Fruit fly (Drosophila melanogaster) whole organism, embryonic: Measurements from ENCODE around the gene Tpst.

Experiments used
- Antp ChIP-seq: fragments of 200-800 bp; sonication (Bioruptor generic); optimal IDR thresholded peaks from 3 replicates; lab custom pipeline; 2016; ENCODE audit warnings: missing biosample characterization, missing genetic modification characterization
- CG11085 ChIP-seq: fragments of 200-800 bp; sonication (Bioruptor generic); IDR thresholded peaks from 2 replicates; pipeline ENCODE4 v1.3.6; 2022; ENCODE audit warnings: missing biosample characterization, missing genetic modification characterization
- CG11456 ChIP-seq: fragments of 200-800 bp; sonication (Bioruptor generic); IDR thresholded peaks from 3 replicates; pipeline ENCODE4 v1.3.6; 2022; ENCODE audit warnings: missing biosample characterization, missing genetic modification characterization
- CG11560 ChIP-seq: fragments of 200-800 bp; sonication (Bioruptor generic); IDR thresholded peaks from 3 replicates; pipeline ENCODE4 v1.3.6; 2022; ENCODE audit warnings: missing biosample characterization, missing genetic modification characterization
- CG12071 ChIP-seq: fragments of 200-800 bp; sonication (Bioruptor generic); optimal IDR thresholded peaks from 3 replicates; lab custom pipeline; 2018; ENCODE audit warnings: missing biosample characterization, mild to moderate bottlenecking, missing genetic modification characterization
- CG13123 ChIP-seq: fragments of 200-800 bp; sonication (Bioruptor generic); optimal IDR thresholded peaks from 2 replicates; lab custom pipeline; 2016; ENCODE audit warnings: missing biosample characterization, missing genetic modification characterization
- CG13287 ChIP-seq: fragments of 200-800 bp; sonication (Bioruptor generic); IDR thresholded peaks from 2 replicates; pipeline ENCODE4 v1.3.6; 2022; ENCODE audit warnings: missing biosample characterization, missing genetic modification characterization; ENCODE audit not compliant: partially characterized antibody
- CG13296 ChIP-seq: fragments of 200-800 bp; sonication (Bioruptor generic); optimal IDR thresholded peaks from 3 replicates; lab custom pipeline; 2018; ENCODE audit warnings: missing biosample characterization, mild to moderate bottlenecking, missing genetic modification characterization
- CG13424 ChIP-seq: fragments of 200-800 bp; sonication (Bioruptor generic); optimal IDR thresholded peaks from 2 replicates; lab custom pipeline; 2019; ENCODE audit warnings: missing biosample characterization, mild to moderate bottlenecking, missing genetic modification characterization, moderate library complexity
- CG15011 ChIP-seq: fragments of 200-800 bp; sonication (Bioruptor generic); optimal IDR thresholded peaks from 3 replicates; lab custom pipeline; 2018; ENCODE audit warnings: missing biosample characterization, mild to moderate bottlenecking, missing genetic modification characterization
- CG15601 ChIP-seq: fragments of 200-800 bp; sonication (Bioruptor generic); optimal IDR thresholded peaks from 3 replicates; lab custom pipeline; 2019; ENCODE audit warnings: missing biosample characterization, mild to moderate bottlenecking, missing genetic modification characterization, moderate library complexity
- CG1603 ChIP-seq: fragments of 200-800 bp; sonication (Bioruptor generic); optimal IDR thresholded peaks from 2 replicates; lab custom pipeline; 2019; ENCODE audit warnings: missing biosample characterization, mild to moderate bottlenecking, missing genetic modification characterization, moderate library complexity
- CG17385 ChIP-seq: fragments of 200-800 bp; sonication (Bioruptor generic); optimal IDR thresholded peaks from 3 replicates; lab custom pipeline; 2018; ENCODE audit warnings: missing biosample characterization, mild to moderate bottlenecking, missing genetic modification characterization
- CG18619 ChIP-seq: fragments of 200-800 bp; sonication (Bioruptor generic); optimal IDR thresholded peaks from 3 replicates; lab custom pipeline; 2017; ENCODE audit warnings: missing biosample characterization, mild to moderate bottlenecking, missing genetic modification characterization
- CG2116 ChIP-seq: fragments of 200-800 bp; sonication (Bioruptor generic); optimal IDR thresholded peaks from 3 replicates; lab custom pipeline; 2018; ENCODE audit warnings: missing biosample characterization, mild to moderate bottlenecking, missing genetic modification characterization
- CG32772 ChIP-seq: fragments of 200-800 bp; sonication (Bioruptor generic); IDR thresholded peaks from 2 replicates; pipeline ENCODE4 v1.3.6; 2022; ENCODE audit warnings: missing biosample characterization, missing genetic modification characterization
- CG33557 ChIP-seq: fragments of 200-800 bp; sonication (Bioruptor generic); optimal IDR thresholded peaks from 2 replicates; lab custom pipeline; 2019; ENCODE audit warnings: missing biosample characterization, mild to moderate bottlenecking, missing genetic modification characterization, moderate library complexity
- CG5953 ChIP-seq: fragments of 200-800 bp; sonication (Bioruptor generic); IDR thresholded peaks from 2 replicates; pipeline ENCODE4 v1.3.6; 2022; ENCODE audit warnings: missing biosample characterization, missing genetic modification characterization
- CG7745 ChIP-seq: fragments of 200-800 bp; sonication (Bioruptor generic); optimal IDR thresholded peaks from 2 replicates; lab custom pipeline; 2018; ENCODE audit warnings: missing biosample characterization, mild to moderate bottlenecking, missing genetic modification characterization, moderate library complexity
- CG7963 ChIP-seq: fragments of 200-800 bp; sonication (Bioruptor generic); IDR thresholded peaks from 3 replicates; pipeline ENCODE4 v1.3.6; 2022; ENCODE audit warnings: missing biosample characterization, missing genetic modification characterization; ENCODE audit not compliant: partially characterized antibody
- CG8388 ChIP-seq: fragments of 200-800 bp; sonication (Bioruptor generic); optimal IDR thresholded peaks from 2 replicates; lab custom pipeline; 2019; ENCODE audit warnings: missing biosample characterization, mild to moderate bottlenecking, missing genetic modification characterization, moderate library complexity
- CG9797 ChIP-seq: fragments of 200-800 bp; sonication (Bioruptor generic); optimal IDR thresholded peaks from 3 replicates; lab custom pipeline; 2018; ENCODE audit warnings: missing biosample characterization, mild to moderate bottlenecking, missing genetic modification characterization
- Dll ChIP-seq: fragments of 200-800 bp; sonication (Bioruptor generic); IDR thresholded peaks from 4 replicates; pipeline ENCODE4 v1.3.6; 2022; ENCODE audit warnings: missing biosample characterization, missing genetic modification characterization; ENCODE audit not compliant: partially characterized antibody
- Ets97D ChIP-seq: fragments of 200-800 bp; sonication (Bioruptor generic); optimal IDR thresholded peaks from 3 replicates; lab custom pipeline; 2016; ENCODE audit warnings: missing biosample characterization, missing genetic modification characterization
- Fer3 ChIP-seq: fragments of 200-800 bp; sonication (Bioruptor generic); optimal IDR thresholded peaks from 2 replicates; lab custom pipeline; 2018; ENCODE audit warnings: missing biosample characterization, mild to moderate bottlenecking, missing genetic modification characterization, moderate library complexity
- HLH4C ChIP-seq: fragments of 200-800 bp; sonication (Bioruptor generic); IDR thresholded peaks from 3 replicates; pipeline ENCODE4 v1.3.6; 2022; ENCODE audit warnings: missing biosample characterization, missing genetic modification characterization; ENCODE audit not compliant: partially characterized antibody
- Lhr ChIP-seq: fragments of 200-800 bp; sonication (Bioruptor generic); optimal IDR thresholded peaks from 3 replicates; lab custom pipeline; 2017; ENCODE audit warnings: mild to moderate bottlenecking, missing biosample characterization, missing genetic modification reagents, missing genetic modification characterization
- Lim3 ChIP-seq: fragments of 200-800 bp; sonication (Bioruptor generic); IDR thresholded peaks from 2 replicates; pipeline ENCODE4 v1.3.6; 2022; ENCODE audit warnings: missing biosample characterization, missing genetic modification characterization
- Med ChIP-seq: fragments of 200-800 bp; sonication (Bioruptor generic); peaks from one replicate; lab custom pipeline; 2016; ENCODE audit warnings: missing biosample characterization, missing genetic modification characterization, mild to moderate bottlenecking, inconsistent platforms, moderate library complexity
- Usf ChIP-seq: fragments of 200-800 bp; sonication (Bioruptor generic); optimal IDR thresholded peaks from 2 replicates; lab custom pipeline; 2017; ENCODE audit warnings: missing genotype, missing biosample characterization, missing genetic modification characterization
- aop ChIP-seq: fragments of 200-800 bp; sonication (Bioruptor generic); IDR thresholded peaks from 2 replicates; pipeline ENCODE4 v1.3.6; 2022; ENCODE audit warnings: missing biosample characterization, missing genetic modification characterization
- br ChIP-seq: fragments of >200 bp; optimal IDR thresholded peaks from 2 replicates; lab custom pipeline; 2017
- chif ChIP-seq, 2 experiments: fragments of 200-800 bp; sonication (Bioruptor generic); optimal IDR thresholded peaks; 3 replicates each; lab custom pipeline; 2016; ENCODE audit warnings: missing biosample characterization in 2 of 2, missing genetic modification characterization in 2 of 2
- chinmo ChIP-seq: fragments of 200-800 bp; sonication (Bioruptor generic); IDR thresholded peaks from 4 replicates; pipeline ENCODE4 v1.3.6; 2022; ENCODE audit warnings: missing biosample characterization, missing genetic modification characterization; ENCODE audit not compliant: partially characterized antibody
- ci ChIP-seq: fragments of 200-800 bp; sonication (Bioruptor generic); IDR thresholded peaks from 3 replicates; pipeline ENCODE4 v1.3.6; 2022; ENCODE audit warnings: missing biosample characterization, missing genetic modification characterization
- dimm ChIP-seq: fragments of 200-800 bp; sonication (Bioruptor generic); IDR thresholded peaks from 2 replicates; pipeline ENCODE4 v1.3.6; 2022; ENCODE audit warnings: missing biosample characterization, missing genetic modification characterization
- dpn ChIP-seq, 2 experiments: fragments of 200-800 bp; sonication (Bioruptor generic); optimal IDR thresholded peaks; 3 replicates each; lab custom pipeline; 2016; ENCODE audit warnings: missing biosample characterization in 2 of 2, missing genetic modification characterization in 2 of 2
- fru ChIP-seq: fragments of >200 bp; optimal IDR thresholded peaks from 2 replicates; lab custom pipeline; 2017
- gro ChIP-seq: fragments of 200-800 bp; sonication (Bioruptor generic); optimal IDR thresholded peaks from 2 replicates; lab custom pipeline; 2016; ENCODE audit warnings: missing biosample characterization, missing genetic modification characterization
- hbn ChIP-seq: fragments of 200-800 bp; sonication (Bioruptor generic); IDR thresholded peaks from 2 replicates; pipeline ENCODE4 v1.3.6; 2022; ENCODE audit warnings: missing biosample characterization, missing genetic modification characterization; ENCODE audit not compliant: partially characterized antibody
- lilli ChIP-seq: fragments of 200-800 bp; sonication (Bioruptor generic); optimal IDR thresholded peaks from 3 replicates; lab custom pipeline; 2016; ENCODE audit warnings: missing biosample characterization, missing genetic modification characterization
- pnt ChIP-seq: fragments of 200-800 bp; sonication (Bioruptor generic); optimal IDR thresholded peaks from 3 replicates; lab custom pipeline; 2016; ENCODE audit warnings: missing biosample characterization, missing genetic modification characterization
- sd ChIP-seq: fragments of 200-800 bp; sonication (Bioruptor generic); optimal IDR thresholded peaks from 3 replicates; lab custom pipeline; 2018; ENCODE audit warnings: missing biosample characterization, mild to moderate bottlenecking, missing genetic modification characterization, moderate library complexity
- sna ChIP-seq: fragments of 200-800 bp; sonication (Bioruptor generic); IDR thresholded peaks from 2 replicates; pipeline ENCODE4 v1.3.6; 2022; ENCODE audit warnings: missing biosample characterization, missing genetic modification characterization; ENCODE audit not compliant: partially characterized antibody
- stc ChIP-seq: fragments of 200-800 bp; sonication (Bioruptor generic); IDR thresholded peaks from 2 replicates; pipeline ENCODE4 v1.3.6; 2022; ENCODE audit warnings: missing biosample characterization, missing genetic modification characterization
- stwl ChIP-seq: fragments of 200-800 bp; sonication (Bioruptor generic); optimal IDR thresholded peaks from 3 replicates; lab custom pipeline; 2018; ENCODE audit warnings: missing biosample characterization, mild to moderate bottlenecking, missing genetic modification characterization, moderate library complexity
- tna ChIP-seq: fragments of 200-800 bp; sonication (Bioruptor generic); IDR thresholded peaks from 2 replicates; pipeline ENCODE4 v1.3.6; 2022; ENCODE audit warnings: missing biosample characterization, missing genetic modification characterization; ENCODE audit not compliant: partially characterized antibody
- trem ChIP-seq: fragments of 200-800 bp; optimal IDR thresholded peaks from 3 replicates; lab custom pipeline; 2019; ENCODE audit warnings: missing biosample characterization, mild to moderate bottlenecking, missing genetic modification characterization, moderate library complexity
- tup ChIP-seq: fragments of 200-800 bp; sonication (Bioruptor generic); optimal IDR thresholded peaks from 2 replicates; lab custom pipeline; 2016; ENCODE audit warnings: missing biosample characterization, mild to moderate bottlenecking, missing genetic modification characterization, moderate library complexity
- usp ChIP-seq: fragments of >200 bp; optimal IDR thresholded peaks from 2 replicates; lab custom pipeline; 2017; ENCODE audit warnings: missing biosample characterization, missing genetic modification characterization
- vnd ChIP-seq: fragments of 200-800 bp; sonication (Bioruptor generic); IDR thresholded peaks from 3 replicates; pipeline ENCODE4 v1.3.6; 2022; ENCODE audit warnings: missing biosample characterization, missing genetic modification characterization; ENCODE audit not compliant: partially characterized antibody

The Tpst gene

DNA sequence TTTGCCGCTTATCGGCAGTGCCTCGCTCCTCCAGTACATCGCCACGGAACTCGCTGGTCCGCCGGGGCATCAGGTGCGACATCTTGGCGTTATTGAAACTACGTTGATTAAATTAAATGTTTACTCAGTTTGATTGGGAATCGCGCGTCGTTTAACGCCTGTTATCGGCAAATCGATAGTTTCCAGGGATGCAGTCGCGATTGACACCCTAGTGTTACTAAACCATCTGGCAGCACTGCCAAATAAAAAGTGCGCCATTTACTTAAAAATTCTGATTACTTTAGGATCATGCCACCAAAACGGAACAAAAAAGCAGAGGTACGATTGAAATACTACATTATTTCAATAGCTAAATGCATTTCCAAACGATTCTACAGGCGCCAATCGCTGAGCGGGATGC lies 48.3 kb downstream of the Tpst start, which contains the start of the genes Ndc80 and BthD:
Gene Ndc80, minus strand, starts transcription at position 179 of the 400 bp plus-strand sequence.
Gene BthD, plus strand, starts transcription at position 248 of the 400 bp plus-strand sequence.
- TF ChIP-seq fru (lab: Kevin White, UChicago): no peak
- no peak for TF ChIP-seq lilli (GFP tag; lab: Kevin White, UChicago)
- no peak for TF ChIP-seq CG12071
- no peak for TF ChIP-seq usp
- TF ChIP-seq vnd: peak; percentile 54; the same call in 1 of the 3 replicates
- TF ChIP-seq Fer3 (tag; lab: Kevin White, UChicago): no peak
- TF ChIP-seq CG13287 (GFP tag; lab: Robert Waterston, UW): peak; percentile 75
- TF ChIP-seq CG9797 (GFP tag; lab: Kevin White, UChicago): peak; percentile 23
- TF ChIP-seq ci (GFP tag; lab: Robert Waterston, UW): peak; percentile 19; the same call in 1 of the 3 replicates
- peak; percentile 22 for TF ChIP-seq Lhr (GFP tag; lab: Kevin White, UChicago)
- no peak for TF ChIP-seq aop (GFP tag; lab: Robert Waterston, UW)
- TF ChIP-seq HLH4C (GFP tag; lab: Robert Waterston, UW): peak; percentile 55; the same call in 2 of the 3 replicates
- TF ChIP-seq pnt (GFP tag; lab: Kevin White, UChicago): no peak
- peak; percentile 79 for TF ChIP-seq Med (GFP tag; lab: Kevin White, UChicago)
- peak; percentile 24 for TF ChIP-seq Ets97D
- peak; percentile 87 for TF ChIP-seq CG2116 (GFP tag; lab: Kevin White, UChicago)
- TF ChIP-seq tna (GFP tag; lab: Robert Waterston, UW): peak; percentile 58; the same call in 1 of the 2 replicates
- no peak for TF ChIP-seq sd (tag; lab: Kevin White, UChicago)
- TF ChIP-seq CG1603: peak; percentile 67
- TF ChIP-seq CG7745 (tag; lab: Kevin White, UChicago): no peak
- TF ChIP-seq chif (GFP tag; optimal IDR thresholded peaks at IDR 0.05; lab: Kevin White, UChicago): no peak
- TF ChIP-seq trem (tag; lab: Kevin White, UChicago): peak; percentile 30
- peak; percentile 63; the same call in 3 of the 4 replicates for TF ChIP-seq Dll
- peak; percentile 48; the same call in 1 of the 2 replicates for TF ChIP-seq hbn
- TF ChIP-seq stwl (tag; lab: Kevin White, UChicago): peak; percentile 45
- no peak for TF ChIP-seq CG33557
- no peak for TF ChIP-seq CG32772 (GFP tag; lab: Robert Waterston, UW)
- no peak for TF ChIP-seq dpn (GFP tag; optimal IDR thresholded peaks at IDR 0.05; lab: Kevin White, UChicago)
- TF ChIP-seq CG13123: no peak
- TF ChIP-seq Antp (GFP tag; lab: Kevin White, UChicago): no peak
- no peak for TF ChIP-seq CG13296
- TF ChIP-seq CG8388 (GFP tag; lab: Kevin White, UChicago): no peak
- TF ChIP-seq CG13424 (tag; lab: Kevin White, UChicago): no peak
- TF ChIP-seq CG18619: no peak
- no peak for TF ChIP-seq stc
- 0 out of 2 replicates have a peak, but pooled peaks have one; percentile 26 for TF ChIP-seq sna (GFP tag; lab: Robert Waterston, UW)
- TF ChIP-seq CG15011 (GFP tag; lab: Kevin White, UChicago): no peak
- TF ChIP-seq chinmo (GFP tag; lab: Robert Waterston, UW): no peak
- no peak for TF ChIP-seq Lim3
- no peak for TF ChIP-seq CG11456
- TF ChIP-seq br (lab: Kevin White, UChicago): no peak
- no peak for TF ChIP-seq CG15601
- 0 out of 3 replicates have a peak, but pooled peaks have one; percentile 19 for TF ChIP-seq CG7963 (GFP tag; lab: Robert Waterston, UW)
- TF ChIP-seq tup (GFP tag; lab: Kevin White, UChicago): no peak
- no peak for TF ChIP-seq CG11085 (GFP tag; lab: Robert Waterston, UW)
- no peak for TF ChIP-seq dimm (GFP tag; lab: Robert Waterston, UW)
- no peak for TF ChIP-seq Usf (GFP tag; lab: Kevin White, UChicago)
- TF ChIP-seq CG5953 (GFP tag; lab: Robert Waterston, UW): no peak
- TF ChIP-seq CG17385 (GFP tag; lab: Kevin White, UChicago): no peak
- no peak for TF ChIP-seq gro
- TF ChIP-seq CG11560 (tag; lab: Robert Waterston, UW): no peak
